Worm (Caenorhabditis elegans) whole organism, L2 larva: ENCODE results near the gene B0361.9.
A peak's percentile ranks its signal among the peaks of the same experiment; 100 is the strongest.

Experiments
- C34F6.9 ChIP-seq: fragments of 150-350 bp; optimal IDR thresholded peaks from 2 replicates; lab custom pipeline; 2014; ENCODE audit warnings: missing biosample characterization, missing genetic modification characterization
- R02D3.7 ChIP-seq: fragments of 150-350 bp; optimal IDR thresholded peaks from 2 replicates; lab custom pipeline; 2014; ENCODE audit warnings: missing biosample characterization, missing genetic modification characterization
- Y55F3AM.14 ChIP-seq: fragments of 200-800 bp; sonication (Bioruptor generic); optimal IDR thresholded peaks from 2 replicates; lab custom pipeline; 2018; ENCODE audit warnings: mild to moderate bottlenecking, missing genetic modification characterization, missing compliant biosample characterization
- ZK546.5 ChIP-seq: sonication (generic microtip); optimal IDR thresholded peaks from 2 replicates; lab custom pipeline; 2017; ENCODE audit warnings: missing biosample characterization, missing genetic modification characterization
- aly-2 ChIP-seq: fragments of 150-350 bp; optimal IDR thresholded peaks from 2 replicates; lab custom pipeline; 2014; ENCODE audit warnings: missing biosample characterization, missing genetic modification characterization
- ama-1 ChIP-seq: fragments of 150-350 bp; optimal IDR thresholded peaks from 2 replicates; lab custom pipeline; 2018; ENCODE audit warnings: inconsistent platforms
- blmp-1 ChIP-seq: sonication (generic microtip); optimal IDR thresholded peaks from 2 replicates; lab custom pipeline; 2017; ENCODE audit warnings: missing genetic modification characterization, mild to moderate bottlenecking, missing compliant biosample characterization, antibody characterized with exemption, moderate library complexity; ENCODE audit not compliant: insufficient read depth
- ceh-16 ChIP-seq: fragments of 150-350 bp; optimal IDR thresholded peaks from 2 replicates; lab custom pipeline; 2014; ENCODE audit warnings: missing biosample characterization, missing genetic modification characterization
- ceh-82 ChIP-seq: fragments of 150-350 bp; optimal IDR thresholded peaks from 2 replicates; lab custom pipeline; 2014; ENCODE audit warnings: missing biosample characterization, missing genetic modification characterization
- crh-2 ChIP-seq: sonication (generic microtip); optimal IDR thresholded peaks from 2 replicates; lab custom pipeline; 2017; ENCODE audit warnings: missing biosample characterization, missing genetic modification characterization
- dmd-4 ChIP-seq: sonication (generic microtip); optimal IDR thresholded peaks from 2 replicates; lab custom pipeline; 2017; ENCODE audit warnings: missing biosample characterization, missing genetic modification characterization
- egl-27 ChIP-seq: sonication (generic microtip); optimal IDR thresholded peaks from 3 replicates; lab custom pipeline; 2017; ENCODE audit warnings: missing biosample characterization, missing genetic modification reagents, missing genetic modification characterization
- elt-1 ChIP-seq: fragments of 150-350 bp; optimal IDR thresholded peaks from 2 replicates; lab custom pipeline; 2014; ENCODE audit warnings: missing biosample characterization, missing genetic modification characterization
- elt-3 ChIP-seq: sonication (generic microtip); optimal IDR thresholded peaks from 2 replicates; lab custom pipeline; 2017; ENCODE audit warnings: missing biosample characterization, missing genetic modification characterization
- fos-1 ChIP-seq: fragments of 150-350 bp; optimal IDR thresholded peaks from 2 replicates; lab custom pipeline; 2014; ENCODE audit warnings: missing biosample characterization, missing genetic modification characterization
- gmeb-1 ChIP-seq: fragments of 150-350 bp; optimal IDR thresholded peaks from 2 replicates; lab custom pipeline; 2014; ENCODE audit warnings: missing biosample characterization, missing genetic modification characterization
- lin-11 ChIP-seq: fragments of 150-350 bp; sonication (generic microtip); optimal IDR thresholded peaks from 2 replicates; lab custom pipeline; 2014; ENCODE audit warnings: missing biosample characterization, missing genetic modification characterization, inconsistent platforms, mixed read lengths
- lin-13 ChIP-seq: fragments of 150-350 bp; optimal IDR thresholded peaks from 2 replicates; lab custom pipeline; 2014; ENCODE audit warnings: missing biosample characterization, missing genetic modification reagents, missing genetic modification characterization
- mab-5 ChIP-seq: fragments of 150-350 bp; optimal IDR thresholded peaks from 2 replicates; lab custom pipeline; 2014; ENCODE audit warnings: missing biosample characterization, missing genetic modification characterization
- mbf-1 ChIP-seq: sonication (generic microtip); optimal IDR thresholded peaks from 2 replicates; lab custom pipeline; 2017; ENCODE audit warnings: missing biosample characterization, missing genetic modification characterization
- mdl-1 ChIP-seq, 2 experiments: fragments of 150-350 bp in 1 of 2; sonication (generic microtip) in 1 of 2; optimal IDR thresholded peaks; 2 replicates each; lab custom pipeline; 2017; ENCODE audit warnings: missing biosample characterization in 2 of 2, missing genetic modification characterization in 2 of 2
- nhr-11 ChIP-seq: fragments of 150-350 bp; optimal IDR thresholded peaks from 2 replicates; lab custom pipeline; 2014; ENCODE audit warnings: missing biosample characterization, missing genetic modification characterization
- nhr-129 ChIP-seq: fragments of 150-350 bp; optimal IDR thresholded peaks from 2 replicates; lab custom pipeline; 2014; ENCODE audit warnings: missing biosample characterization, missing genetic modification characterization
- nhr-21 ChIP-seq: fragments of 150-350 bp; optimal IDR thresholded peaks from 2 replicates; lab custom pipeline; 2014; ENCODE audit warnings: missing biosample characterization, missing genetic modification characterization
- nhr-23 ChIP-seq: fragments of 150-350 bp; optimal IDR thresholded peaks from 2 replicates; lab custom pipeline; 2014; ENCODE audit warnings: missing biosample characterization, missing genetic modification reagents, missing genetic modification characterization
- nhr-237 ChIP-seq: fragments of 150-350 bp; optimal IDR thresholded peaks from 2 replicates; lab custom pipeline; 2014; ENCODE audit warnings: missing biosample characterization, missing genetic modification characterization
- nhr-25 ChIP-seq: fragments of 150-350 bp; sonication (generic microtip); optimal IDR thresholded peaks from 3 replicates; lab custom pipeline; 2014; ENCODE audit warnings: missing biosample characterization, missing genetic modification characterization
- peb-1 ChIP-seq: fragments of 150-350 bp; optimal IDR thresholded peaks from 2 replicates; lab custom pipeline; 2014; ENCODE audit warnings: missing biosample characterization, missing genetic modification characterization
- sem-4 ChIP-seq: fragments of 150-350 bp; optimal IDR thresholded peaks from 2 replicates; lab custom pipeline; 2014; ENCODE audit warnings: missing biosample characterization, missing genetic modification reagents, missing genetic modification characterization
- skn-1 ChIP-seq: sonication (generic microtip); optimal IDR thresholded peaks from 2 replicates; lab custom pipeline; 2017; ENCODE audit warnings: missing biosample characterization, missing genetic modification characterization
- sma-3 ChIP-seq: sonication (generic microtip); optimal IDR thresholded peaks from 2 replicates; lab custom pipeline; 2016; ENCODE audit warnings: missing genetic modification reagents, missing genetic modification characterization, missing compliant biosample characterization
- sma-9 ChIP-seq, 2 experiments: fragments of 150-350 bp in 1 of 2; sonication (generic microtip) in 1 of 2; optimal IDR thresholded peaks; 2 replicates each; lab custom pipeline; 2014 to 2016; ENCODE audit warnings: missing genetic modification characterization in 2 of 2, mild to moderate bottlenecking in 1 of 2, missing biosample characterization in 1 of 2, missing compliant biosample characterization in 1 of 2, missing genetic modification reagents in 1 of 2, moderate library complexity in 1 of 2
- snpc-4 ChIP-seq: fragments of 150-350 bp; optimal IDR thresholded peaks from 2 replicates; lab custom pipeline; 2014; ENCODE audit warnings: missing biosample characterization, missing genetic modification characterization
- unc-39 ChIP-seq: fragments of 150-350 bp; optimal IDR thresholded peaks from 2 replicates; lab custom pipeline; 2014; ENCODE audit warnings: missing biosample characterization, missing genetic modification characterization
- unc-55 ChIP-seq: fragments of 150-350 bp; sonication (generic microtip); optimal IDR thresholded peaks from 3 replicates; lab custom pipeline; 2014; ENCODE audit warnings: missing biosample characterization, missing genetic modification reagents, missing genetic modification characterization
- zag-1 ChIP-seq: fragments of 150-350 bp; optimal IDR thresholded peaks from 2 replicates; lab custom pipeline; 2014; ENCODE audit warnings: missing biosample characterization, missing genetic modification characterization
- ztf-11 ChIP-seq: sonication (generic microtip); optimal IDR thresholded peaks from 2 replicates; lab custom pipeline; 2017; ENCODE audit warnings: missing biosample characterization, missing genetic modification characterization
- ztf-4 ChIP-seq: fragments of 150-350 bp; optimal IDR thresholded peaks from 2 replicates; lab custom pipeline; 2014; ENCODE audit warnings: missing biosample characterization, missing genetic modification characterization

The B0361.9 gene

ce11 chrIII:7299466-7299865 is at the start of gene B0361.9, which contains the start of gene B0361.14:
Gene B0361.9, minus strand, starts transcription at chrIII:7299631.
Gene B0361.14, minus strand, starts transcription at chrIII:7299531.
- TF ChIP-seq mab-5 (tag; lab: Kevin White, UChicago) (no peak), nhr-11 (tag; lab: Kevin White, UChicago) (no peak), elt-3 (no peak), mbf-1 (tag; lab: Kevin White, UChicago) (no peak), nhr-25 (tag; lab: Kevin White, UChicago) (peak; percentile 55), nhr-21 (no peak), ceh-16 (tag; lab: Kevin White, UChicago) (peak; percentile 61), elt-1 (tag; lab: Kevin White, UChicago) (no peak), unc-39 (no peak), R02D3.7 (no peak), ceh-82 (tag; lab: Kevin White, UChicago) (no peak), fos-1 (tag; lab: Kevin White, UChicago) (peak; percentile 14), aly-2 (no peak), lin-13 (GFP tag; lab: Kevin White, UChicago) (no peak), sem-4 (tag; lab: Kevin White, UChicago) (no peak), Y55F3AM.14 (GFP tag; lab: Kevin White, UChicago) (no peak), sma-9 (GFP tag; optimal IDR thresholded peaks at IDR 0.05; lab: Kevin White, UChicago) (peak; percentile 37), sma-9 (tag; optimal IDR thresholded peaks at IDR 0.05; lab: Kevin White, UChicago) (no peak), nhr-129 (tag; lab: Kevin White, UChicago) (no peak), nhr-237 (tag; lab: Kevin White, UChicago) (no peak), blmp-1 (peak; percentile 45), peb-1 (tag; lab: Kevin White, UChicago) (no peak), crh-2 (no peak), snpc-4 (tag; lab: Kevin White, UChicago) (no peak), zag-1 (no peak), skn-1 (tag; lab: Kevin White, UChicago) (no peak), egl-27 (tag; lab: Kevin White, UChicago) (no peak), mdl-1 (tag; optimal IDR thresholded peaks at IDR 0.05; lab: Kevin White, UChicago) (peak in 1 of 2 experiments; percentile 17), ama-1 (lab: Kevin White, UChicago) (peak; percentile 41), ztf-11 (no peak), dmd-4 (tag; lab: Kevin White, UChicago) (no peak), lin-11 (tag; lab: Kevin White, UChicago) (no peak)
- TF ChIP-seq, all 48 proteins: peak for 7

- TF ChIP-seq mbf-1 (tag; lab: Kevin White, UChicago), result no peak
- TF ChIP-seq C34F6.9 (tag; lab: Kevin White, UChicago), result no peak
- TF ChIP-seq ztf-11, result no peak
- no peak for TF ChIP-seq mab-5 (tag; lab: Kevin White, UChicago)
- TF ChIP-seq sma-3 (GFP tag; lab: Kevin White, UChicago), result no peak
- TF ChIP-seq unc-39, result no peak
- TF ChIP-seq nhr-25 (tag; lab: Kevin White, UChicago), result no peak
- no peak for TF ChIP-seq R02D3.7
- no peak for TF ChIP-seq lin-13 (GFP tag; lab: Kevin White, UChicago)
- TF ChIP-seq elt-3, result no peak
- no peak for TF ChIP-seq sma-9 (GFP tag; optimal IDR thresholded peaks at IDR 0.05; lab: Kevin White, UChicago)
- no peak for TF ChIP-seq sma-9 (tag; optimal IDR thresholded peaks at IDR 0.05; lab: Kevin White, UChicago)
- no peak for TF ChIP-seq ceh-16 (tag; lab: Kevin White, UChicago)
- TF ChIP-seq nhr-237 (tag; lab: Kevin White, UChicago), result no peak
- TF ChIP-seq ama-1 (lab: Kevin White, UChicago), result no peak
- TF ChIP-seq lin-11 (tag; lab: Kevin White, UChicago), result no peak
- no peak for TF ChIP-seq nhr-23 (tag; lab: Kevin White, UChicago)
- no peak for TF ChIP-seq crh-2
- no peak for TF ChIP-seq ZK546.5 (tag; lab: Kevin White, UChicago)
- TF ChIP-seq blmp-1, result no peak
Observed at ce11 chrIII:7349075-7349474, 49.6 kb upstream of the B0361.9 start, which contains the start of gene gos-28. Gene gos-28, minus strand, starts transcription at chrIII:7349175.

ce11 chrIII:7347049-7347448 is 47.6 kb upstream of the B0361.9 start, which contains the start of gene F08F8.7:
Gene F08F8.7, minus strand, starts transcription at chrIII:7347149.
- no peak for TF ChIP-seq dmd-4 (tag; lab: Kevin White, UChicago)
- no peak for TF ChIP-seq ceh-82 (tag; lab: Kevin White, UChicago)
- TF ChIP-seq skn-1 (tag; lab: Kevin White, UChicago), result no peak
- no peak for TF ChIP-seq aly-2
- no peak for TF ChIP-seq nhr-23 (tag; lab: Kevin White, UChicago)
- no peak for TF ChIP-seq nhr-11 (tag; lab: Kevin White, UChicago)
- no peak for TF ChIP-seq sem-4 (tag; lab: Kevin White, UChicago)
- TF ChIP-seq egl-27 (tag; lab: Kevin White, UChicago), result no peak
- TF ChIP-seq peb-1 (tag; lab: Kevin White, UChicago), result no peak
- TF ChIP-seq snpc-4 (tag; lab: Kevin White, UChicago), result no peak
- TF ChIP-seq C34F6.9 (tag; lab: Kevin White, UChicago), result no peak
- no peak for TF ChIP-seq elt-1 (tag; lab: Kevin White, UChicago)
- TF ChIP-seq unc-55 (GFP tag; lab: Kevin White, UChicago), result no peak
- no peak for TF ChIP-seq lin-11 (tag; lab: Kevin White, UChicago)
- no peak for TF ChIP-seq elt-3
- no peak for TF ChIP-seq R02D3.7
- no peak for TF ChIP-seq gmeb-1
- TF ChIP-seq unc-39, result no peak
- no peak for TF ChIP-seq lin-13 (GFP tag; lab: Kevin White, UChicago)
- TF ChIP-seq ztf-4 (tag; lab: Kevin White, UChicago), result no peak
- TF ChIP-seq, all 48 proteins: peak for 0
